Worm (Caenorhabditis elegans): ENCODE data around the gene C04C3.6.
A peak's percentile ranks its signal among the peaks of the same experiment; 100 is the strongest.
"Not testable (repeated sequence)": the region's sequence is repeated elsewhere in the genome, so short reads cannot be mapped to it uniquely, and the experiment has no call there.

Gene C04C3.6

DNA sequence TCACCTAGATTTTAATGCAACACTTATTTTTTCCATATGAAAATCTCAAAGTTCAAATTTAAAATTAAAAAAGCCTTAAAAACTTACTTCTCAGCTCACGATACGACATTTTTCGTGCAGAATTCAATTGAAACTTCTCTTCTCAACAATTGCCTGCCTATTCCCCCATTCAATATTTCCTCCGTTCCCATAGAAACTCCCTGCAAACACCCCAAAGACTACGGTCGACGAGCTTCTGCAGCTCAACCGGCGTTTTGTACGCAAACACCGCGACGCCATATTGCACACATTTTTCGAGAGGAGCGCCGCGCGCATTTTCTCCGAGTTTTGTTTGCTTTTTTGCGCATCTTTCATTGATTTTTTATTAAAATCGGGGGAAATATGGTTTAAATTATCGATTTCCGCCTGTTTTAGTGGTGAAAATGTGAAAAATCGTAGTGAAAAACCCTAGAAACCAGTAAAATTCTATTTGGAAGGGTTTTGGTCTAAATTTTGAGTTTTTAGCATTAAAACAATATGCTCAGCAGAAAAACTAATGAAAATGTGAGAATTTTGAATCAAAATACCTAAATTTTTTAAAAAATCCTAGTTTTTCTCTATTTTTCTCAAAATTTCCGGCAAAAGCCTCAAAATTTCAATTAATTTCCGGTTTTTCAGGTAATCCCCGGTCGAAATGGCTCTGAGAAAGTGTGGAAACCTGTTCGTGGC, 23.2 kb downstream of the C04C3.6 start, which contains the start of the genes dyf-3 and pdhb-1:
Gene dyf-3, minus strand, starts transcription at position 217 of the 708 bp plus-strand sequence.
Gene pdhb-1, plus strand, starts transcription at position 658 of the 708 bp plus-strand sequence.
- TF ChIP-seq lsy-2 (tag; optimal IDR thresholded peaks at IDR 0.05) = peak; percentile 93
- no peak for TF ChIP-seq tbx-8 (GFP tag; optimal IDR thresholded peaks at IDR 0.05)
- peak; percentile 35 for TF ChIP-seq M03D4.4 (tag; optimal IDR thresholded peaks at IDR 0.05)
- TF ChIP-seq lin-32 (GFP tag; optimal IDR thresholded peaks at IDR 0.05) = no peak
- peak; percentile 36 for TF ChIP-seq drap-1 (GFP tag; optimal IDR thresholded peaks at IDR 0.05)
- TF ChIP-seq ham-2 (GFP tag; optimal IDR thresholded peaks at IDR 0.05) = peak; percentile 33
- no peak for TF ChIP-seq nhr-76 (tag; optimal IDR thresholded peaks at IDR 0.05)
- peak; percentile 21 for TF ChIP-seq lin-13 (tag; optimal IDR thresholded peaks at IDR 0.05)
- TF ChIP-seq ztf-11 (tag; optimal IDR thresholded peaks at IDR 0.05) = no peak
- TF ChIP-seq sptf-1 (tag; optimal IDR thresholded peaks at IDR 0.05) = peak; percentile 49
- peak; percentile 41 for TF ChIP-seq mep-1 (tag; optimal IDR thresholded peaks at IDR 0.05)
- TF ChIP-seq bed-3 (GFP tag; optimal IDR thresholded peaks at IDR 0.05) = no peak

DNA sequence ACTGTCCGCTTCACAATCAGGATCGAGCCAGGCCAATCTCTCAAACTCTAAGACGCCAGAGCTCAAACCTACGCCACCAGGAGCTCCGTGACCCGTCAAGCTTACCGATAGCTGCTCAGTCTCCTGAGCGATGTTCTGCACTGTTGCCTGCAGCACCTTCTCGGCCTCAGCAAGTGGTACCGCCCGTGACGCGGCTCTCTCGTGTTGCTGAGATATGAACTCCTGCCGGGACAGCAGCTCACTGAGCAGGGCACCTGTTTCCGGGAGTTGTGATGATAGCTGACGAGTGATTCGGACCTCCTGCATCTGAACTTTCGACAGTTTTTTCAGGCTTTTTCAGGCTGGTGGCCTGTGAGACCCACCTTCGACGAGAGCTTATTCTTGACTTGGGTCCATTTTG, 24.3 kb downstream of the C04C3.6 start:
- no peak for TF ChIP-seq lin-13 (tag; optimal IDR thresholded peaks at IDR 0.05)
- TF ChIP-seq ceh-43 (GFP tag; optimal IDR thresholded peaks at IDR 0.05) = no peak
- no peak for TF ChIP-seq ces-1 (GFP tag; optimal IDR thresholded peaks at IDR 0.05)
- no peak for TF ChIP-seq elt-1 (tag; optimal IDR thresholded peaks at IDR 0.05; ENCODE audit: borderline replicate concordance, insufficient read depth)
- TF ChIP-seq unc-62 (GFP tag; optimal IDR thresholded peaks at IDR 0.05) = no peak

DNA sequence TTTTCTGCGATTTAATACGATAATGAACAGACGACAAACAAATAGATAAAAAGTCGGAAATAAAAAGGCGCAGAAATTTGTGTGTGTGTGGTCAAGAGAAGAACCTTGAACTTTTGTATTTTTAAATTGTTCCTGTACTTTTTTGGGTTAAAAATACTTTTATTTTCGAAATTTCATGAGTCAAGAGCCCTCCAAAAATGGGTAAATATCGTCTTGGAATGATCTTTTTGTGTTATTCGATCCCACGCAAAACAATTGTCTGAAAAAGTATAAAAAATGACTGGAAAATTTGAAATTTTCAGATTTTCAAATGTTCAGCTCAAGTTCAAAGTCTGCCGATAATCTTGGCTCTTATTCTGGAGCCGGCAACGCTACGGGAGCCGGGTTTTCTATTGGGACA, 26.8 kb downstream of the C04C3.6 start, which contains the start of gene C04C3.14:
Gene C04C3.14, plus strand, starts transcription at position 301 of the 400 bp plus-strand sequence.
- TF ChIP-seq pha-4 (tag; optimal IDR thresholded peaks at IDR 0.05) (no peak), bed-3 (GFP tag; optimal IDR thresholded peaks at IDR 0.05) (no peak), elt-3 (tag; optimal IDR thresholded peaks at IDR 0.05) (no peak), mls-2 (tag; optimal IDR thresholded peaks at IDR 0.05) (no peak), nhr-2 (tag; optimal IDR thresholded peaks at IDR 0.05) (no peak), mab-5 (tag; optimal IDR thresholded peaks at IDR 0.05) (no peak), ceh-83 (GFP tag; optimal IDR thresholded peaks at IDR 0.05) (no peak)

DNA sequence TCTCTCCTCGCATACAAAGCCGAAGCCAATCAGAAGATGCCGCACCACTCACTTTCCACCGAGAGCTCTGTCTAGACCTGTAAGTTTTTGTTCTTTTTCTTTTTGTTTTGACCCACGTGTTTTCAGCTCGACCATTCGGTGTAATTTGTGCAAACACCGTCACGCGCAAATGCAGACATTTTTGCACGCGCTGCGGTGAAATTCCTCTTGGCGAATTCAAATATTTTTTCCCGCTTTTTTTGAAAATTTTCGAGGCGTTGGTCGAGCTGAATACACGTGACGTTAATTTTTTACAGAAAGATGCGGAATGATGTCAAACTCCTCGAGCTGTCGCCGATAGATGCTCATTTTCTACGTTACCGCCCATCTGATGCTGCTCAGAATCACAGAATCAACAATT, 28.4 kb downstream of the C04C3.6 start, which contains the start of gene C04C3.4:
Gene C04C3.4, plus strand, starts transcription at position 301 of the 400 bp plus-strand sequence.
- TF ChIP-seq nhr-237, hlh-1, mab-5 (tag; optimal IDR thresholded peaks at IDR 0.05): not testable (repeated sequence)

DNA sequence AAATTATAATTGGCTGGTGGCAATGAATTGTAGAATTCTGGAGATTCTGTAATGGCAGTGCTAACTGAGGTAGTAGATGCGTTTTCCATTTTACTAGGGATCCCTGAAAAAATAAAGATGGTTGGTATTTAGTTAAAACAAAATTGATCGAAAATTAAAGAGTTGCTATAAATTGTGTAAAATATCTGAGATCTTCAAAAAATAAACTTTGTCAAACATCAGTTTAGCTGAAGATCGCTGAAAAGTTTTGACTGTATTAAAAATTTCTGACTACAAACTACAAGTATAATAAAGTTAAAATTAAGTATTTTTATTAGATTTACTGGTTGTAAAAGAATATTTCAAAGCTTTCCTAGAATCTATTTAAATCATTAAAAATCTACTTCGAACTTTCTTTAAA, 32.4 kb downstream of the C04C3.6 start, which contains the start of gene B0546.5:
Gene B0546.5, minus strand, starts transcription at position 101 of the 400 bp plus-strand sequence.
- not testable (repeated sequence) for TF ChIP-seq nhr-237 (tag; optimal IDR thresholded peaks at IDR 0.05); ceh-39 (tag; optimal IDR thresholded peaks at IDR 0.05); ceh-83 (GFP tag; optimal IDR thresholded peaks at IDR 0.05)

DNA sequence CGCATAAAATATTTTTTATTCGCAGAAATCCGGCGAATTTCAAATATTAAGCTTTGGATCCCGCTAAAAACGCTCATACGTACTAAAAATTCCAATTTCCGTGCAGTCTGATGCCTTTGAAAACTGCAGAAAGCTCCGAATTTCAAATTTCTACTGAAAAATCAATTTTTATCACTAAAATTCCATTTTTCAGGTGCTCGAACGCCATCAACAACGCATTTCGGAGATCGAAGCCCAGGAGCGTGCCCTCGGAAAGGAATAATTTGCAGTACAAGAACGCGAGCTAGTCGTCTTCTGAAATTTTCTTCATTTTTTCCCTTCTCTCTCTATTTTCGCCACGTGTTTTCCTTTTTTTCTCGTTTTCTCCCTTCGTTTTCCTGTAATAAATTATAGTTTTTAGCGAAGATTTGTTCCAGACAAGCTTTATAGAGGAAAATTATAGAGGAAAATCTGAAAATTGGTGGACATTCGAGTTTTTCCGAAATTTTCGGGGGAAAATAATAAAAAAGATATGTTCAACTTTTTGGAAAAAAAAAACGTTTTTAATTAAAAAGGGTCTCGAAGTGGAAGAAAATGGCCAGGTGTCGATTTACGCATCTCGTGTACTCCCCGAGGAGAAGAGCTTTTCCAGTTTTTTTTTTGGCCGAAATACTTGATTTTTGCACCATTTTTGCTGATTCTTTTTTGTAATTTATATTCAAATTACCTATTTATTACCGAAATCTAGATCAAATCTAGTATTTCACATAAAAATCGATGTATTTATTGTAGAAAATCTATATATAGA, 35.7 kb downstream of the C04C3.6 start:
- TF ChIP-seq ham-2 (GFP tag; optimal IDR thresholded peaks at IDR 0.05) (no peak), cnd-1 (tag; optimal IDR thresholded peaks at IDR 0.05) (no peak), unc-39 (tag; optimal IDR thresholded peaks at IDR 0.05) (no peak), snpc-4 (tag; optimal IDR thresholded peaks at IDR 0.05) (no peak), lsy-2 (tag; optimal IDR thresholded peaks at IDR 0.05) (no peak), mls-2 (tag; optimal IDR thresholded peaks at IDR 0.05) (no peak), nhr-76 (tag; optimal IDR thresholded peaks at IDR 0.05) (no peak), unc-120 (tag; optimal IDR thresholded peaks at IDR 0.05; ENCODE audit: poor library complexity, severe bottlenecking) (no peak), sptf-1 (tag; optimal IDR thresholded peaks at IDR 0.05) (no peak), ceh-43 (GFP tag; optimal IDR thresholded peaks at IDR 0.05) (no peak), drap-1 (GFP tag; optimal IDR thresholded peaks at IDR 0.05) (no peak), ceh-39 (tag; optimal IDR thresholded peaks at IDR 0.05) (no peak), nhr-237 (tag; optimal IDR thresholded peaks at IDR 0.05) (no peak), nhr-2 (tag; optimal IDR thresholded peaks at IDR 0.05) (no peak), mep-1 (tag; optimal IDR thresholded peaks at IDR 0.05) (no peak), lin-32 (GFP tag; optimal IDR thresholded peaks at IDR 0.05) (no peak)

All from whole organism, mixed stage, embryonic.